Fruit fly (Drosophila melanogaster): Measurements from ENCODE around the gene lsn.

lsn gene

dm6 chr3R:21848987-21849442, 16.0 kb upstream of the lsn start (continued):
- peak; percentile 27 for TF ChIP-seq Dad (GFP tag; optimal IDR thresholded peaks at IDR 0.05)
- TF ChIP-seq CG30020 (tag; optimal IDR thresholded peaks at IDR 0.05), result peak; percentile 34
- TF ChIP-seq CG7963 (GFP tag; IDR thresholded peaks at IDR 0.05; ENCODE audit: partially characterized antibody), result no peak
- TF ChIP-seq Taf1 (GFP tag; IDR thresholded peaks at IDR 0.05), result no peak
- peak; percentile 59 for TF ChIP-seq sqz (GFP tag; optimal IDR thresholded peaks at IDR 0.05)
- TF ChIP-seq sens (GFP tag), result peak; percentile 97
- no peak for TF ChIP-seq kay (GFP tag; optimal IDR thresholded peaks at IDR 0.05)
- no peak for TF ChIP-seq fd64A (GFP tag; optimal IDR thresholded peaks at IDR 0.05)
- TF ChIP-seq CG4360 (GFP tag; IDR thresholded peaks at IDR 0.05), result 0 out of 2 replicates have a peak, but pooled peaks have one; percentile 19
- TF ChIP-seq Oli (tag; optimal IDR thresholded peaks at IDR 0.05), result peak; percentile 78
- TF ChIP-seq GATAe (GFP tag; conservative IDR thresholded peaks at IDR 0.05), result no peak
- no peak for TF ChIP-seq CG6765 (GFP tag; optimal IDR thresholded peaks at IDR 0.05)
- TF ChIP-seq fd102C (GFP tag; optimal IDR thresholded peaks at IDR 0.05), result peak; percentile 12
- TF ChIP-seq onecut (GFP tag; IDR thresholded peaks at IDR 0.05), result 0 out of 2 replicates have a peak, but pooled peaks have one; percentile 33
- peak; percentile 86 for TF ChIP-seq CG17361 (GFP tag; IDR thresholded peaks at IDR 0.05)
- TF ChIP-seq Chrac-16 (GFP tag; optimal IDR thresholded peaks at IDR 0.05), result peak; percentile 54
- TF ChIP-seq CG9215 (GFP tag; IDR thresholded peaks at IDR 0.05), result no peak
- peak; percentile 80 for TF ChIP-seq CG30403 (GFP tag; optimal IDR thresholded peaks at IDR 0.05)
- peak; percentile 9 for TF ChIP-seq btn (GFP tag; optimal IDR thresholded peaks at IDR 0.05)
- peak; percentile 87 for TF ChIP-seq CG11696 (GFP tag; IDR thresholded peaks at IDR 0.05)
- TF ChIP-seq CG14441 (GFP tag; IDR thresholded peaks at IDR 0.05), result peak; percentile 46; the same call in 1 of the 2 replicates
- no peak for TF ChIP-seq mld (GFP tag; IDR thresholded peaks at IDR 0.05; ENCODE audit: partially characterized antibody)
- peak; percentile 19 for TF ChIP-seq CG12236 (GFP tag; optimal IDR thresholded peaks at IDR 0.05)
- TF ChIP-seq CG34376 (GFP tag; optimal IDR thresholded peaks at IDR 0.05), result no peak
- no peak for TF ChIP-seq vnd (GFP tag; IDR thresholded peaks at IDR 0.05; ENCODE audit: partially characterized antibody)
- TF ChIP-seq CG15073 (GFP tag; optimal IDR thresholded peaks at IDR 0.05), result no peak
- TF ChIP-seq CG14667 (GFP tag; IDR thresholded peaks at IDR 0.05), result peak; percentile 32; the same call in 1 of the 2 replicates
- TF ChIP-seq CG12744 (GFP tag; optimal IDR thresholded peaks at IDR 0.05), result peak; percentile 28
- TF ChIP-seq yki (optimal IDR thresholded peaks at IDR 0.05), result peak; percentile 46
- TF ChIP-seq CG1647 (GFP tag; optimal IDR thresholded peaks at IDR 0.05), result peak; percentile 35
- TF ChIP-seq HmgZ (tag; optimal IDR thresholded peaks at IDR 0.05), result no peak
- TF ChIP-seq az2 (GFP tag; optimal IDR thresholded peaks at IDR 0.05), result peak; percentile 75
- TF ChIP-seq shn (GFP tag; optimal IDR thresholded peaks at IDR 0.05), result no peak
- no peak for TF ChIP-seq sd (tag; optimal IDR thresholded peaks at IDR 0.05)
- peak; percentile 64 for TF ChIP-seq CG10147 (GFP tag; optimal IDR thresholded peaks at IDR 0.05)
- peak; percentile 11 for TF ChIP-seq CG18011 (GFP tag; optimal IDR thresholded peaks at IDR 0.05)
- TF ChIP-seq gce (GFP tag; IDR thresholded peaks at IDR 0.05), result no peak
- TF ChIP-seq Bgb (GFP tag; IDR thresholded peaks at IDR 0.05; ENCODE audit: partially characterized antibody), result no peak
- peak; percentile 74 for TF ChIP-seq tin (GFP tag; optimal IDR thresholded peaks at IDR 0.05)
- TF ChIP-seq Hmr (GFP tag; optimal IDR thresholded peaks at IDR 0.05), result peak; percentile 55
- TF ChIP-seq Six4 (GFP tag; optimal IDR thresholded peaks at IDR 0.05), result peak; percentile 75
- TF ChIP-seq insv (GFP tag; optimal IDR thresholded peaks at IDR 0.05), result no peak
- no peak for TF ChIP-seq Lpt (GFP tag; optimal IDR thresholded peaks at IDR 0.05)
- TF ChIP-seq mirr (GFP tag; optimal IDR thresholded peaks at IDR 0.05), result no peak
- TF ChIP-seq CG8359 (GFP tag; optimal IDR thresholded peaks at IDR 0.05; ENCODE audit: borderline replicate concordance), result peak; percentile 61
- peak; percentile 44 for TF ChIP-seq CG13296 (GFP tag; optimal IDR thresholded peaks at IDR 0.05)
- no peak for TF ChIP-seq wor (GFP tag; IDR thresholded peaks at IDR 0.05)
- TF ChIP-seq Lim3 (GFP tag; IDR thresholded peaks at IDR 0.05), result no peak
- TF ChIP-seq sug (tag; optimal IDR thresholded peaks at IDR 0.05), result peak; percentile 10
- TF ChIP-seq tup (GFP tag; optimal IDR thresholded peaks at IDR 0.05), result no peak
- TF ChIP-seq CG6683 (GFP tag; optimal IDR thresholded peaks at IDR 0.05), result peak; percentile 9
